ENCODE assay signal across 1 fruit fly cellular context in genomic region chr3L:16615132-16615709, dm6.
A peak's percentile ranks its signal among the peaks of the same experiment; 100 is the strongest.
TF ChIP-seq lines count a peak whose summit lies in the region.

Mo25 (minus strand) TSS chr3L:16615472.

TF ChIP-seq in whole organism, embryonic, 481 proteins besides CTCF, POLR2A, EP300 and RAD21 (continued from another document and continues in another):
- no peak for TF ChIP-seq kni (GFP tag; optimal IDR thresholded peaks at IDR 0.05; lab: Kevin White, UChicago)
- peak; percentile 56 for TF ChIP-seq CG10147 (GFP tag; optimal IDR thresholded peaks at IDR 0.05; lab: Kevin White, UChicago)
- no peak for TF ChIP-seq nau (GFP tag; optimal IDR thresholded peaks at IDR 0.05; lab: Kevin White, UChicago)
- TF ChIP-seq kay (GFP tag; optimal IDR thresholded peaks at IDR 0.05; lab: Kevin White, UChicago) = no peak
- TF ChIP-seq Atf-2 (GFP tag; optimal IDR thresholded peaks at IDR 0.05; lab: Kevin White, UChicago) = no peak
- no peak for TF ChIP-seq CG17328 (GFP tag; IDR thresholded peaks at IDR 0.05; lab: Robert Waterston, UW)
- no peak for TF ChIP-seq bigmax (GFP tag; optimal IDR thresholded peaks at IDR 0.05; lab: Kevin White, UChicago)
- no peak for TF ChIP-seq CG10654 (GFP tag; optimal IDR thresholded peaks at IDR 0.05; lab: Kevin White, UChicago)
- TF ChIP-seq CG17912 (GFP tag; optimal IDR thresholded peaks at IDR 0.05; lab: Kevin White, UChicago) = peak; percentile 36
- TF ChIP-seq CG6813 (GFP tag; optimal IDR thresholded peaks at IDR 0.05; lab: Kevin White, UChicago) = peak; percentile 9
- TF ChIP-seq CG3847 (GFP tag; IDR thresholded peaks at IDR 0.05; lab: Robert Waterston, UW) = peak; percentile 71
- no peak for TF ChIP-seq CG33557 (GFP tag; optimal IDR thresholded peaks at IDR 0.05; lab: Kevin White, UChicago)
- peak; percentile 6 for TF ChIP-seq CG9437 (GFP tag; optimal IDR thresholded peaks at IDR 0.05; lab: Kevin White, UChicago)
- peak; percentile 49; the same call in 1 of the 2 replicates for TF ChIP-seq NFAT (GFP tag; IDR thresholded peaks at IDR 0.05; lab: Robert Waterston, UW)
- peak; percentile 60 for TF ChIP-seq inv (GFP tag; IDR thresholded peaks at IDR 0.05; lab: Robert Waterston, UW; ENCODE audit: partially characterized antibody)
- no peak for TF ChIP-seq oc (tag; optimal IDR thresholded peaks at IDR 0.05; lab: Kevin White, UChicago)
- peak; percentile 40 for TF ChIP-seq nmo (GFP tag; optimal IDR thresholded peaks at IDR 0.05; lab: Kevin White, UChicago)
- TF ChIP-seq CG8388 (GFP tag; optimal IDR thresholded peaks at IDR 0.05; lab: Kevin White, UChicago) = peak; percentile 11
- TF ChIP-seq lbe (GFP tag; optimal IDR thresholded peaks at IDR 0.05; lab: Kevin White, UChicago) = peak; percentile 83
- no peak for TF ChIP-seq pan (optimal IDR thresholded peaks at IDR 0.05; lab: Kevin White, UChicago)
- no peak for TF ChIP-seq pan (GFP tag; optimal IDR thresholded peaks at IDR 0.05 in 1 of 2, IDR thresholded peaks at IDR 0.05 in 1 of 2)
- peak in 1 of 2 experiments; percentile 13 for TF ChIP-seq insv (GFP tag; optimal IDR thresholded peaks at IDR 0.05; lab: Kevin White, UChicago)
- no peak for TF ChIP-seq her (GFP tag; optimal IDR thresholded peaks at IDR 0.05; lab: Kevin White, UChicago)
- no peak for TF ChIP-seq CG7357 (GFP tag; IDR thresholded peaks at IDR 0.05; lab: Robert Waterston, UW)
- TF ChIP-seq CG7839 (tag; optimal IDR thresholded peaks at IDR 0.05; lab: Kevin White, UChicago) = peak; percentile 51
- peak; percentile 39 for TF ChIP-seq Bteb2 (GFP tag; optimal IDR thresholded peaks at IDR 0.05; lab: Kevin White, UChicago)
- no peak for TF ChIP-seq Hsf (GFP tag; optimal IDR thresholded peaks at IDR 0.05; lab: Kevin White, UChicago)
- TF ChIP-seq sd (tag; optimal IDR thresholded peaks at IDR 0.05; lab: Kevin White, UChicago) = no peak
- TF ChIP-seq Dll (GFP tag; IDR thresholded peaks at IDR 0.05; lab: Robert Waterston, UW; ENCODE audit: partially characterized antibody) = peak; percentile 79
- peak; percentile 74; the same call in 2 of the 3 replicates for TF ChIP-seq Dbx (GFP tag; IDR thresholded peaks at IDR 0.05; lab: Robert Waterston, UW)
- no peak for TF ChIP-seq dm (GFP tag; optimal IDR thresholded peaks at IDR 0.05; lab: Kevin White, UChicago)
- no peak for TF ChIP-seq pnt (GFP tag; optimal IDR thresholded peaks at IDR 0.05; lab: Kevin White, UChicago)
- TF ChIP-seq CG5245 (GFP tag; optimal IDR thresholded peaks at IDR 0.05; lab: Kevin White, UChicago) = peak; percentile 18
- TF ChIP-seq CG10543 (GFP tag; optimal IDR thresholded peaks at IDR 0.05; lab: Kevin White, UChicago) = no peak
- TF ChIP-seq Ets97D (GFP tag; optimal IDR thresholded peaks at IDR 0.05; lab: Kevin White, UChicago) = peak; percentile 49
- TF ChIP-seq Ets65A (GFP tag; lab: Kevin White, UChicago) = peak; percentile 11
- 0 out of 2 replicates have a peak, but pooled peaks have one; percentile 45 for TF ChIP-seq CG2129 (GFP tag; IDR thresholded peaks at IDR 0.05; lab: Robert Waterston, UW; ENCODE audit: partially characterized antibody)
- TF ChIP-seq ab (GFP tag; optimal IDR thresholded peaks at IDR 0.05; lab: Kevin White, UChicago) = no peak
- TF ChIP-seq grn (GFP tag; optimal IDR thresholded peaks at IDR 0.05; lab: Kevin White, UChicago) = no peak
- peak; percentile 49 for TF ChIP-seq tin (GFP tag; optimal IDR thresholded peaks at IDR 0.05; lab: Kevin White, UChicago)
- no peak for TF ChIP-seq CG14050 (GFP tag; IDR thresholded peaks at IDR 0.05; lab: Robert Waterston, UW)
- TF ChIP-seq Hmr (GFP tag; optimal IDR thresholded peaks at IDR 0.05; lab: Kevin White, UChicago) = peak; percentile 52
- peak; percentile 21 for TF ChIP-seq Dip3 (GFP tag; optimal IDR thresholded peaks at IDR 0.05; lab: Kevin White, UChicago)
- TF ChIP-seq odd (GFP tag; optimal IDR thresholded peaks at IDR 0.05; lab: Kevin White, UChicago) = no peak
- TF ChIP-seq CG1529 (GFP tag; optimal IDR thresholded peaks at IDR 0.05; lab: Kevin White, UChicago) = no peak
- no peak for TF ChIP-seq Camta (GFP tag; optimal IDR thresholded peaks at IDR 0.05; lab: Kevin White, UChicago)
- TF ChIP-seq Sry-δ (GFP tag; optimal IDR thresholded peaks at IDR 0.05; lab: Kevin White, UChicago) = peak; percentile 59
- TF ChIP-seq CG8359 (GFP tag; optimal IDR thresholded peaks at IDR 0.05; lab: Kevin White, UChicago; ENCODE audit: borderline replicate concordance) = no peak
- TF ChIP-seq E2f2 (GFP tag; IDR thresholded peaks at IDR 0.05; lab: Robert Waterston, UW) = peak; percentile 86
- peak; percentile 56 for TF ChIP-seq CG17829 (tag; optimal IDR thresholded peaks at IDR 0.05; lab: Kevin White, UChicago)
- peak; percentile 14 for TF ChIP-seq dmrt11E (tag; optimal IDR thresholded peaks at IDR 0.05; lab: Kevin White, UChicago)
- TF ChIP-seq CG4730 (GFP tag; IDR thresholded peaks at IDR 0.05; lab: Robert Waterston, UW) = no peak
- no peak for TF ChIP-seq z (GFP tag; IDR thresholded peaks at IDR 0.05; lab: Robert Waterston, UW)
- TF ChIP-seq onecut (GFP tag; IDR thresholded peaks at IDR 0.05; lab: Robert Waterston, UW) = peak; percentile 29; the same call in 1 of the 2 replicates
- peak; percentile 65 for TF ChIP-seq CG2712 (tag; optimal IDR thresholded peaks at IDR 0.05; lab: Kevin White, UChicago)
- no peak for TF ChIP-seq sima (GFP tag; optimal IDR thresholded peaks at IDR 0.05; lab: Kevin White, UChicago)
- TF ChIP-seq Mrtf (GFP tag; IDR thresholded peaks at IDR 0.05; lab: Robert Waterston, UW) = no peak
- TF ChIP-seq Nf-YA (GFP tag; IDR thresholded peaks at IDR 0.05; lab: Robert Waterston, UW) = no peak
- TF ChIP-seq tx (GFP tag; optimal IDR thresholded peaks at IDR 0.05; lab: Kevin White, UChicago) = no peak
- peak; percentile 60; the same call in 2 of the 3 replicates for TF ChIP-seq vnd (GFP tag; IDR thresholded peaks at IDR 0.05; lab: Robert Waterston, UW; ENCODE audit: partially characterized antibody)
- TF ChIP-seq CG5180 (GFP tag; optimal IDR thresholded peaks at IDR 0.05; lab: Kevin White, UChicago) = no peak
- peak; percentile 75 for TF ChIP-seq CG4617 (GFP tag; optimal IDR thresholded peaks at IDR 0.05; lab: Kevin White, UChicago; ENCODE audit: borderline replicate concordance)
- TF ChIP-seq lilli (GFP tag; optimal IDR thresholded peaks at IDR 0.05; lab: Kevin White, UChicago) = peak; percentile 69
- peak; percentile 56 for TF ChIP-seq CG30403 (GFP tag; optimal IDR thresholded peaks at IDR 0.05; lab: Kevin White, UChicago)
- TF ChIP-seq caup (GFP tag; optimal IDR thresholded peaks at IDR 0.05; lab: Kevin White, UChicago; ENCODE audit: severe bottlenecking) = peak; percentile 43
- TF ChIP-seq abd-A (tag; optimal IDR thresholded peaks at IDR 0.05; lab: Kevin White, UChicago) = no peak
- TF ChIP-seq CG6175 (GFP tag; IDR thresholded peaks at IDR 0.05; lab: Robert Waterston, UW) = no peak
- TF ChIP-seq org-1 (GFP tag; optimal IDR thresholded peaks at IDR 0.05; lab: Kevin White, UChicago) = no peak
- TF ChIP-seq GATAe (GFP tag; conservative IDR thresholded peaks at IDR 0.05; lab: Robert Waterston, UW) = no peak
- no peak for TF ChIP-seq CG34422 (GFP tag; IDR thresholded peaks at IDR 0.05; lab: Robert Waterston, UW)
- peak; percentile 83 for TF ChIP-seq Bgb (GFP tag; IDR thresholded peaks at IDR 0.05; lab: Robert Waterston, UW; ENCODE audit: partially characterized antibody)
- TF ChIP-seq NfI (GFP tag; optimal IDR thresholded peaks at IDR 0.05; lab: Kevin White, UChicago) = peak; percentile 46
- peak; percentile 13 for TF ChIP-seq CG3995 (GFP tag; optimal IDR thresholded peaks at IDR 0.05; lab: Kevin White, UChicago)
- peak; percentile 67 for TF ChIP-seq CG2120 (GFP tag; optimal IDR thresholded peaks at IDR 0.05; lab: Kevin White, UChicago)
- TF ChIP-seq CG18476 (GFP tag; optimal IDR thresholded peaks at IDR 0.05; lab: Kevin White, UChicago) = peak; percentile 32
- TF ChIP-seq Dp (GFP tag; optimal IDR thresholded peaks at IDR 0.05; lab: Kevin White, UChicago) = peak; percentile 83
- TF ChIP-seq corto (GFP tag; optimal IDR thresholded peaks at IDR 0.05; lab: Kevin White, UChicago) = no peak
- TF ChIP-seq schlank (tag; optimal IDR thresholded peaks at IDR 0.05; lab: Kevin White, UChicago) = no peak
- TF ChIP-seq mld (GFP tag; IDR thresholded peaks at IDR 0.05; lab: Robert Waterston, UW; ENCODE audit: partially characterized antibody) = no peak; the same call in 2 of the 3 replicates
- peak in 1 of 2 experiments; percentile 41 for TF ChIP-seq Pdp1 (GFP tag; optimal IDR thresholded peaks at IDR 0.05; lab: Kevin White, UChicago)
- TF ChIP-seq so (GFP tag; IDR thresholded peaks at IDR 0.05; lab: Robert Waterston, UW) = no peak
- TF ChIP-seq CG11247 (GFP tag; IDR thresholded peaks at IDR 0.05; lab: Robert Waterston, UW) = peak; percentile 35; the same call in 1 of the 2 replicates
- TF ChIP-seq Xrp1 (GFP tag; IDR thresholded peaks at IDR 0.05; lab: Robert Waterston, UW) = peak; percentile 53; the same call in 1 of the 2 replicates
- peak; percentile 40 for TF ChIP-seq phol (tag; optimal IDR thresholded peaks at IDR 0.05; lab: Kevin White, UChicago)
- TF ChIP-seq ttk (GFP tag; IDR thresholded peaks at IDR 0.05; lab: Robert Waterston, UW) = no peak
- TF ChIP-seq CG13296 (GFP tag; optimal IDR thresholded peaks at IDR 0.05; lab: Kevin White, UChicago) = peak; percentile 44
- no peak for TF ChIP-seq CG10274 (GFP tag; optimal IDR thresholded peaks at IDR 0.05; lab: Kevin White, UChicago)
- TF ChIP-seq sc (optimal IDR thresholded peaks at IDR 0.05; lab: Kevin White, UChicago) = no peak
- TF ChIP-seq sc (GFP tag; optimal IDR thresholded peaks at IDR 0.05; lab: Kevin White, UChicago) = no peak
- TF ChIP-seq CG34224 (GFP tag; IDR thresholded peaks at IDR 0.05; lab: Robert Waterston, UW; ENCODE audit: partially characterized antibody) = peak; percentile 83
- peak; percentile 41 for TF ChIP-seq zen (tag; optimal IDR thresholded peaks at IDR 0.05; lab: Kevin White, UChicago)
- TF ChIP-seq Adf1 (GFP tag; IDR thresholded peaks at IDR 0.05; lab: Robert Waterston, UW) = peak; percentile 39; the same call in 1 of the 2 replicates
- TF ChIP-seq ato (GFP tag; IDR thresholded peaks at IDR 0.05; lab: Robert Waterston, UW; ENCODE audit: partially characterized antibody) = peak; percentile 55
- TF ChIP-seq CG10267 (tag; optimal IDR thresholded peaks at IDR 0.05; lab: Kevin White, UChicago) = peak; percentile 98
- no peak for TF ChIP-seq CG8281 (tag; optimal IDR thresholded peaks at IDR 0.05; lab: Kevin White, UChicago)
- TF ChIP-seq eve (GFP tag; optimal IDR thresholded peaks at IDR 0.05; lab: Kevin White, UChicago) = no peak
- TF ChIP-seq CG14710 (tag; optimal IDR thresholded peaks at IDR 0.05; lab: Kevin White, UChicago) = peak; percentile 71
- TF ChIP-seq MESR4 (GFP tag; optimal IDR thresholded peaks at IDR 0.05; lab: Kevin White, UChicago) = peak; percentile 84
- no peak for TF ChIP-seq yki (optimal IDR thresholded peaks at IDR 0.05; lab: Kevin White, UChicago)
- no peak for TF ChIP-seq Lim3 (GFP tag; IDR thresholded peaks at IDR 0.05; lab: Robert Waterston, UW)
- peak; percentile 0 for TF ChIP-seq Side (GFP tag; optimal IDR thresholded peaks at IDR 0.05; lab: Kevin White, UChicago)
- peak; percentile 70 for TF ChIP-seq slbo (GFP tag; IDR thresholded peaks at IDR 0.05; lab: Robert Waterston, UW)
- peak; percentile 46 for TF ChIP-seq Myb (GFP tag; optimal IDR thresholded peaks at IDR 0.05; lab: Kevin White, UChicago)
- no peak for TF ChIP-seq dan (GFP tag; IDR thresholded peaks at IDR 0.05; lab: Robert Waterston, UW)
- TF ChIP-seq Asciz (GFP tag; optimal IDR thresholded peaks at IDR 0.05; lab: Kevin White, UChicago) = peak; percentile 33
- no peak for TF ChIP-seq prd (optimal IDR thresholded peaks at IDR 0.05; lab: Kevin White, UChicago)
- peak; percentile 40; the same call in 1 of the 3 replicates for TF ChIP-seq prd (GFP tag; IDR thresholded peaks at IDR 0.05; lab: Robert Waterston, UW)
- TF ChIP-seq tgo (GFP tag; IDR thresholded peaks at IDR 0.05; lab: Robert Waterston, UW) = no peak
- TF ChIP-seq nom (GFP tag; optimal IDR thresholded peaks at IDR 0.05; lab: Kevin White, UChicago) = peak; percentile 1
- peak; percentile 42 for TF ChIP-seq Hr3 (GFP tag; optimal IDR thresholded peaks at IDR 0.05; lab: Kevin White, UChicago)
- no peak for TF ChIP-seq zf30C (GFP tag; optimal IDR thresholded peaks at IDR 0.05; lab: Kevin White, UChicago)
- no peak for TF ChIP-seq ro (GFP tag; IDR thresholded peaks at IDR 0.05; lab: Robert Waterston, UW)
- no peak for TF ChIP-seq Nf-YB (GFP tag; optimal IDR thresholded peaks at IDR 0.05; lab: Kevin White, UChicago)
- peak; percentile 17 for TF ChIP-seq CG6254 (GFP tag; optimal IDR thresholded peaks at IDR 0.05; lab: Kevin White, UChicago)
- no peak for TF ChIP-seq Oli (tag; optimal IDR thresholded peaks at IDR 0.05; lab: Kevin White, UChicago)
- TF ChIP-seq CHES-1-like (GFP tag; optimal IDR thresholded peaks at IDR 0.05; lab: Kevin White, UChicago) = no peak
- no peak for TF ChIP-seq CG13624 (GFP tag; optimal IDR thresholded peaks at IDR 0.05; lab: Kevin White, UChicago)
- 0 out of 3 replicates have a peak, but pooled peaks have one; percentile 36 for TF ChIP-seq dysf (GFP tag; IDR thresholded peaks at IDR 0.05; lab: Robert Waterston, UW)
- TF ChIP-seq Neu2 (GFP tag; optimal IDR thresholded peaks at IDR 0.05; lab: Kevin White, UChicago; ENCODE audit: borderline replicate concordance) = no peak
- peak; percentile 13; the same call in 1 of the 2 replicates for TF ChIP-seq CG14014 (GFP tag; IDR thresholded peaks at IDR 0.05; lab: Robert Waterston, UW)
- peak; percentile 52 for TF ChIP-seq sug (tag; optimal IDR thresholded peaks at IDR 0.05; lab: Kevin White, UChicago)
- TF ChIP-seq Blimp-1 (GFP tag; optimal IDR thresholded peaks at IDR 0.05; lab: Kevin White, UChicago) = peak; percentile 15
- TF ChIP-seq CG13123 (GFP tag; optimal IDR thresholded peaks at IDR 0.05; lab: Kevin White, UChicago) = no peak
- peak; percentile 13 for TF ChIP-seq HLH54F (GFP tag; optimal IDR thresholded peaks at IDR 0.05; lab: Kevin White, UChicago)
- TF ChIP-seq al (GFP tag; IDR thresholded peaks at IDR 0.05; lab: Robert Waterston, UW) = no peak
- peak in 1 of 2 experiments; percentile 57 for TF ChIP-seq dpn (GFP tag; optimal IDR thresholded peaks at IDR 0.05; lab: Kevin White, UChicago)
- peak; percentile 65 for TF ChIP-seq CG15514 (GFP tag; optimal IDR thresholded peaks at IDR 0.05; lab: Kevin White, UChicago)
- no peak for TF ChIP-seq chif (GFP tag; optimal IDR thresholded peaks at IDR 0.05; lab: Kevin White, UChicago)
- peak; percentile 79 for TF ChIP-seq BEAF-32 (GFP tag; optimal IDR thresholded peaks at IDR 0.05; lab: Kevin White, UChicago)
- peak; percentile 27 for TF ChIP-seq exex (tag; optimal IDR thresholded peaks at IDR 0.05; lab: Kevin White, UChicago)
- TF ChIP-seq unc-4 (GFP tag; IDR thresholded peaks at IDR 0.05; lab: Robert Waterston, UW; ENCODE audit: partially characterized antibody) = peak; percentile 81
